Fruit fly (Drosophila melanogaster) S2 (cell line): ENCODE data around the gene CG5937.

Source experiments
- CG8478 ChIP-seq: fragments of >200 bp; optimal IDR thresholded peaks from 2 replicates; lab custom pipeline; 2018
- CTCF ChIP-seq, 2 experiments: fragments of >200 bp; optimal IDR thresholded peaks; 2 replicates each; lab custom pipeline; 2018

DNA sequence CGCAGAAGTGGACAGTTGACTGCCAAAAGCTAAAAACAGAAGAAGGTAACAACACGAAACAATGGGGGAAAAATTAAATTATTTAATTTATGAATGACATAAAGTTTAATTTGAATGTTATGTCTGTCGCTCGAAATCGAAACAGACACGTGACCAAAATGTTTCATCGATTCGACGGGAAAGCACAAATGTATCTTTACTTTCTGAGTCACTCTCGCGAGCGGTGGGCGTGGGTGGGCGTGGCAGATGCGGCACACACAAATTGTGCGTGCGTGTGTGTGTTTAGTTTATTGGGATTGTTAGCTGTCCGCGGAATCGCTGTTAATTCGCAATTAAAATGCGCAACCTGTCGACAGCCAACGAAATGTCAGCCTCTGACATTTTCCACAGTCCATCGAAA is 32.3 kb upstream of the CG5937 start:
- TF ChIP-seq CG8478 (lab: Kevin White, UChicago) (no peak), CTCF (optimal IDR thresholded peaks at IDR 0.05; lab: Kevin White, UChicago) (no peak)
